Fruit fly (Drosophila melanogaster) whole organism, embryonic: ENCODE measurements around the gene Appl.
A peak's percentile ranks its signal among the peaks of the same experiment; 100 is the strongest.

ENCODE experiments used
- Atf-2 ChIP-seq: fragments of 200-800 bp; sonication (Bioruptor generic); optimal IDR thresholded peaks from 2 replicates; lab custom pipeline; 2016; ENCODE audit warnings: missing biosample characterization, missing genetic modification characterization
- Atf6 ChIP-seq: fragments of 200-800 bp; sonication (Bioruptor generic); IDR thresholded peaks from 2 replicates; pipeline ENCODE4 v1.3.6; 2022; ENCODE audit warnings: missing biosample characterization, missing genetic modification characterization
- CG12104 ChIP-seq: fragments of 200-800 bp; sonication (Bioruptor generic); optimal IDR thresholded peaks from 3 replicates; lab custom pipeline; 2016; ENCODE audit warnings: missing biosample characterization, missing genetic modification characterization
- CG12391 ChIP-seq: fragments of 200-800 bp; sonication (Bioruptor generic); optimal IDR thresholded peaks from 3 replicates; lab custom pipeline; 2018; ENCODE audit warnings: missing biosample characterization, mild to moderate bottlenecking, missing genetic modification characterization, moderate library complexity
- CG12769 ChIP-seq: fragments of 200-800 bp; sonication (Bioruptor generic); optimal IDR thresholded peaks from 2 replicates; lab custom pipeline; 2019; ENCODE audit warnings: missing biosample characterization, mild to moderate bottlenecking, missing genetic modification characterization, moderate library complexity
- CG13424 ChIP-seq: fragments of 200-800 bp; sonication (Bioruptor generic); optimal IDR thresholded peaks from 2 replicates; lab custom pipeline; 2019; ENCODE audit warnings: missing biosample characterization, mild to moderate bottlenecking, missing genetic modification characterization, moderate library complexity
- CG14014 ChIP-seq: fragments of 200-800 bp; sonication (Bioruptor generic); IDR thresholded peaks from 2 replicates; pipeline ENCODE4 v1.3.6; 2022; ENCODE audit warnings: missing biosample characterization, missing genetic modification characterization
- CG15269 ChIP-seq: fragments of 200-800 bp; sonication (Bioruptor generic); optimal IDR thresholded peaks from 2 replicates; lab custom pipeline; 2018; ENCODE audit warnings: missing biosample characterization, mild to moderate bottlenecking, missing genetic modification characterization, moderate library complexity
- CG15479 ChIP-seq: fragments of 200-800 bp; sonication (Bioruptor generic); optimal IDR thresholded peaks from 3 replicates; lab custom pipeline; 2019; ENCODE audit warnings: missing biosample characterization, mild to moderate bottlenecking, missing genetic modification characterization, moderate library complexity
- CG15514 ChIP-seq: fragments of 200-800 bp; sonication (Bioruptor generic); optimal IDR thresholded peaks from 3 replicates; lab custom pipeline; 2017; ENCODE audit warnings: missing biosample characterization, missing genetic modification characterization, mild to moderate bottlenecking, moderate library complexity, missing genetic modification reagents
- CG1603 ChIP-seq: fragments of 200-800 bp; sonication (Bioruptor generic); optimal IDR thresholded peaks from 2 replicates; lab custom pipeline; 2019; ENCODE audit warnings: missing biosample characterization, mild to moderate bottlenecking, missing genetic modification characterization, moderate library complexity
- CG2120 ChIP-seq: fragments of 200-800 bp; sonication (Bioruptor generic); optimal IDR thresholded peaks from 3 replicates; lab custom pipeline; 2016; ENCODE audit warnings: missing biosample characterization, missing genetic modification characterization
- CG2129 ChIP-seq: fragments of 200-800 bp; sonication (Bioruptor generic); IDR thresholded peaks from 2 replicates; pipeline ENCODE4 v1.3.6; 2022; ENCODE audit warnings: missing biosample characterization, missing genetic modification characterization; ENCODE audit not compliant: partially characterized antibody
- CG32767 ChIP-seq: fragments of 200-800 bp; sonication (Bioruptor generic); IDR thresholded peaks from 2 replicates; pipeline ENCODE4 v1.3.6; 2022; ENCODE audit warnings: missing biosample characterization, missing genetic modification characterization
- CG5953 ChIP-seq: fragments of 200-800 bp; sonication (Bioruptor generic); IDR thresholded peaks from 2 replicates; pipeline ENCODE4 v1.3.6; 2022; ENCODE audit warnings: missing biosample characterization, missing genetic modification characterization
- CG6689 ChIP-seq: fragments of 200-800 bp; sonication (Bioruptor generic); IDR thresholded peaks from 2 replicates; pipeline ENCODE4 v1.3.6; 2022; ENCODE audit warnings: missing biosample characterization, missing genetic modification characterization
- CG8290 ChIP-seq, 3 experiments: fragments of 200-800 bp; sonication (Bioruptor generic); optimal IDR thresholded peaks; 2 replicates each; lab custom pipeline; 2016 to 2019; ENCODE audit warnings: missing biosample characterization in 3 of 3, missing genetic modification characterization in 3 of 3, mild to moderate bottlenecking in 2 of 3, moderate library complexity in 1 of 3
- Drgx ChIP-seq: fragments of 200-800 bp; sonication (Bioruptor generic); IDR thresholded peaks from 2 replicates; pipeline ENCODE4 v1.3.6; 2022; ENCODE audit warnings: missing biosample characterization, missing genetic modification characterization
- Fer3 ChIP-seq: fragments of 200-800 bp; sonication (Bioruptor generic); optimal IDR thresholded peaks from 2 replicates; lab custom pipeline; 2018; ENCODE audit warnings: missing biosample characterization, mild to moderate bottlenecking, missing genetic modification characterization, moderate library complexity
- HLH3B ChIP-seq: fragments of 200-800 bp; sonication (Bioruptor generic); IDR thresholded peaks from 2 replicates; pipeline ENCODE4 v1.3.6; 2022; ENCODE audit warnings: missing biosample characterization, missing genetic modification characterization
- HmgD ChIP-seq: fragments of 200-800 bp; sonication (Bioruptor generic); optimal IDR thresholded peaks from 3 replicates; lab custom pipeline; 2016; ENCODE audit warnings: missing biosample characterization, missing genetic modification characterization
- Hmr ChIP-seq: fragments of 200-800 bp; sonication (Bioruptor generic); optimal IDR thresholded peaks from 3 replicates; lab custom pipeline; 2017; ENCODE audit warnings: mild to moderate bottlenecking, missing biosample characterization, missing genetic modification reagents, missing genetic modification characterization
- Hr51 ChIP-seq, 2 experiments: fragments of 200-800 bp; sonication (Bioruptor generic); optimal IDR thresholded peaks; 2 replicates in 1 of 2; 3 replicates in 1 of 2; lab custom pipeline; 2016 to 2018; ENCODE audit warnings: missing biosample characterization in 2 of 2, missing genetic modification characterization in 2 of 2, mild to moderate bottlenecking in 1 of 2, moderate library complexity in 1 of 2
- Rfx ChIP-seq: fragments of 200-800 bp; sonication (Bioruptor generic); IDR thresholded peaks from 2 replicates; pipeline ENCODE4 v1.3.6; 2022; ENCODE audit warnings: missing biosample characterization, missing genetic modification characterization
- Xbp1 ChIP-seq: fragments of 200-800 bp; sonication (Bioruptor generic); optimal IDR thresholded peaks from 3 replicates; lab custom pipeline; 2016; ENCODE audit warnings: missing biosample characterization, mild to moderate bottlenecking, missing genetic modification characterization
- abd-A ChIP-seq: fragments of 200-800 bp; sonication (Bioruptor generic); optimal IDR thresholded peaks from 3 replicates; lab custom pipeline; 2019; ENCODE audit warnings: missing biosample characterization, mild to moderate bottlenecking, missing genetic modification characterization, moderate library complexity
- ara ChIP-seq: fragments of 200-800 bp; sonication (Bioruptor generic); IDR thresholded peaks from 2 replicates; pipeline ENCODE4 v1.3.6; 2022; ENCODE audit warnings: missing biosample characterization, missing genetic modification characterization
- bsh ChIP-seq, 2 experiments: fragments of 200-800 bp; sonication (Bioruptor generic); optimal IDR thresholded peaks; 2 replicates each; lab custom pipeline; 2017 to 2018; ENCODE audit warnings: mild to moderate bottlenecking in 2 of 2, missing biosample characterization in 2 of 2, missing genetic modification characterization in 2 of 2, moderate library complexity in 1 of 2
- caup ChIP-seq: fragments of 200-800 bp; sonication (Bioruptor generic); optimal IDR thresholded peaks from 3 replicates; lab custom pipeline; 2017; ENCODE audit warnings: missing biosample characterization, mild to moderate bottlenecking, missing genetic modification characterization, moderate library complexity; ENCODE audit not compliant: severe bottlenecking
- chn ChIP-seq: fragments of 200-800 bp; sonication (Bioruptor generic); optimal IDR thresholded peaks from 2 replicates; lab custom pipeline; 2016; ENCODE audit warnings: missing biosample characterization, missing genetic modification characterization
- ci ChIP-seq: fragments of 200-800 bp; sonication (Bioruptor generic); IDR thresholded peaks from 3 replicates; pipeline ENCODE4 v1.3.6; 2022; ENCODE audit warnings: missing biosample characterization, missing genetic modification characterization
- gem ChIP-seq: fragments of 200-800 bp; sonication (Bioruptor generic); optimal IDR thresholded peaks from 2 replicates; lab custom pipeline; 2019; ENCODE audit warnings: missing biosample characterization, mild to moderate bottlenecking, missing genetic modification characterization, moderate library complexity
- grau ChIP-seq: fragments of 200-800 bp; optimal IDR thresholded peaks from 3 replicates; lab custom pipeline; 2019; ENCODE audit warnings: missing biosample characterization, mild to moderate bottlenecking, missing genetic modification characterization, moderate library complexity
- hb ChIP-seq: fragments of 200-800 bp; sonication (Bioruptor generic); IDR thresholded peaks from 3 replicates; pipeline ENCODE4 v1.3.6; 2022; ENCODE audit warnings: missing biosample characterization, missing genetic modification characterization; ENCODE audit not compliant: partially characterized antibody
- hkb ChIP-seq, 2 experiments: fragments of 200-800 bp in 1 of 2; fragments of >200 bp in 1 of 2; sonication (Bioruptor generic) in 1 of 2; IDR thresholded peaks in 1 of 2; optimal IDR thresholded peaks in 1 of 2; 2 replicates each; pipeline versions ENCODE4 v1.3.6 to Lab custom; 2017 to 2022; ENCODE audit warnings: missing biosample characterization in 1 of 2, missing genetic modification characterization in 1 of 2
- insv ChIP-seq, 2 experiments: fragments of 200-800 bp; sonication (Bioruptor generic); optimal IDR thresholded peaks; 3 replicates each; lab custom pipeline; 2016 to 2018; ENCODE audit warnings: missing biosample characterization in 2 of 2, missing genetic modification characterization in 2 of 2
- kni ChIP-seq: fragments of 200-800 bp; sonication (Bioruptor generic); optimal IDR thresholded peaks from 3 replicates; lab custom pipeline; 2017; ENCODE audit warnings: mild to moderate bottlenecking, missing biosample characterization, missing genetic modification reagents, missing genetic modification characterization
- lab ChIP-seq: fragments of 200-800 bp; sonication (Bioruptor generic); optimal IDR thresholded peaks from 3 replicates; lab custom pipeline; 2017; ENCODE audit warnings: missing biosample characterization, missing genetic modification characterization, mild to moderate bottlenecking, moderate library complexity, missing genetic modification reagents
- onecut ChIP-seq: fragments of 200-800 bp; sonication (Bioruptor generic); IDR thresholded peaks from 2 replicates; pipeline ENCODE4 v1.3.6; 2022; ENCODE audit warnings: missing biosample characterization, missing genetic modification characterization
- pnt ChIP-seq: fragments of 200-800 bp; sonication (Bioruptor generic); optimal IDR thresholded peaks from 3 replicates; lab custom pipeline; 2016; ENCODE audit warnings: missing biosample characterization, missing genetic modification characterization
- prd ChIP-seq, 3 experiments: fragments of >200 bp in 2 of 3; fragments of 200-800 bp in 1 of 3; sonication (Bioruptor generic) in 1 of 3; optimal IDR thresholded peaks in 2 of 3; IDR thresholded peaks in 1 of 3; 2 replicates in 2 of 3; 3 replicates in 1 of 3; pipeline versions ENCODE4 v1.3.6 to Lab custom; 2017 to 2022; ENCODE audit warnings: missing biosample characterization in 1 of 3, missing genetic modification characterization in 1 of 3
- pzg ChIP-seq: fragments of 200-800 bp; sonication (Bioruptor generic); optimal IDR thresholded peaks from 3 replicates; lab custom pipeline; 2018; ENCODE audit warnings: missing biosample characterization, mild to moderate bottlenecking, missing genetic modification characterization, moderate library complexity
- sens ChIP-seq: fragments of 200-800 bp; sonication (Bioruptor generic); peaks from one replicate; lab custom pipeline; 2016; ENCODE audit warnings: missing biosample characterization, missing genetic modification characterization
- sisA ChIP-seq: fragments of 200-800 bp; sonication (Bioruptor generic); IDR thresholded peaks from 2 replicates; pipeline ENCODE4 v1.3.6; 2022; ENCODE audit warnings: missing biosample characterization, missing genetic modification characterization
- slbo ChIP-seq: fragments of 200-800 bp; sonication (Bioruptor generic); IDR thresholded peaks from 2 replicates; pipeline ENCODE4 v1.3.6; 2022; ENCODE audit warnings: missing biosample characterization, missing genetic modification characterization
- sqz ChIP-seq: fragments of 200-800 bp; sonication (Bioruptor generic); optimal IDR thresholded peaks from 3 replicates; lab custom pipeline; 2018; ENCODE audit warnings: missing biosample characterization, mild to moderate bottlenecking, missing genetic modification characterization
- vvl ChIP-seq: fragments of 200-800 bp; sonication (Bioruptor generic); IDR thresholded peaks from 2 replicates; pipeline ENCODE4 v1.3.6; 2022; ENCODE audit warnings: missing biosample characterization, missing genetic modification characterization

Gene Appl

DNA sequence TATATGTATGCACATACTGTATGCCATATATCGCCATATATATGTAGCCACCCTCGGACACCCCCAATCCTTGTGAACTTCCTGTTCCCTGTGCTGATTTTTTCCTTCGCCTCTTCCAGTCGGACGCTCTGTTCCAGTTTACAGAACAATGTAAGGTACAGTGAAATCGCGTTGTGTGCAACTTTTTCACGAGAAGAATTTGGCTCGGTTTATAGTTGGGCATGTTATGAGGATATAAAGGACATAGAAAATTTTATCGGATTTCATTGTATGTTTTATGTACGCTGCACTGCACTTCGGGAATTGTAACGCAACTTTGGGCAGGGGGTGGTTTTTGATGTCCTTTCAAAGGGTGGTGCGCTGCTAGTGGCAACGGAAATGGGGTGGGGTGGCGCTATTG lies 6.0 kb upstream of the Appl start (continued):
- TF ChIP-seq hkb (optimal IDR thresholded peaks at IDR 0.05; lab: Kevin White, UChicago), result no peak
- peak; percentile 48; the same call in 1 of the 2 replicates for TF ChIP-seq hkb (GFP tag; IDR thresholded peaks at IDR 0.05; lab: Robert Waterston, UW)
- 0 out of 2 replicates have a peak, but pooled peaks have one; percentile 23 for TF ChIP-seq HLH3B (GFP tag; lab: Robert Waterston, UW)
- TF ChIP-seq vvl (GFP tag; lab: Robert Waterston, UW), result peak; percentile 67
- TF ChIP-seq CG1603 (tag; lab: Kevin White, UChicago), result peak; percentile 21
- no peak for TF ChIP-seq ara (GFP tag; lab: Robert Waterston, UW)
- TF ChIP-seq bsh (GFP tag; optimal IDR thresholded peaks at IDR 0.05; lab: Kevin White, UChicago), result peak in 1 of 2 experiments; percentile 27
- peak; percentile 5 for TF ChIP-seq HmgD (GFP tag; lab: Kevin White, UChicago)
- peak; percentile 41 for TF ChIP-seq Rfx (GFP tag; lab: Robert Waterston, UW)
- peak; percentile 75 for TF ChIP-seq kni (GFP tag; lab: Kevin White, UChicago)
- TF ChIP-seq lab (GFP tag; lab: Kevin White, UChicago), result peak; percentile 52
- peak; percentile 2 for TF ChIP-seq CG15269 (tag; lab: Kevin White, UChicago)
- TF ChIP-seq chn, result peak; percentile 3
- TF ChIP-seq Fer3 (tag; lab: Kevin White, UChicago), result peak; percentile 7
- peak; percentile 6 for TF ChIP-seq sqz (GFP tag; lab: Kevin White, UChicago)
- peak; percentile 22; the same call in 1 of the 2 replicates for TF ChIP-seq CG14014 (GFP tag; lab: Robert Waterston, UW)
- no peak for TF ChIP-seq hb
- TF ChIP-seq pnt (GFP tag; lab: Kevin White, UChicago), result no peak
- TF ChIP-seq Hmr (GFP tag; lab: Kevin White, UChicago), result peak; percentile 49
- TF ChIP-seq prd (optimal IDR thresholded peaks at IDR 0.05; lab: Kevin White, UChicago), result no peak
- TF ChIP-seq prd (GFP tag; IDR thresholded peaks at IDR 0.05; lab: Robert Waterston, UW), result peak; percentile 30; the same call in 1 of the 3 replicates
- 0 out of 2 replicates have a peak, but pooled peaks have one; percentile 21 for TF ChIP-seq CG5953 (GFP tag; lab: Robert Waterston, UW)
- no peak for TF ChIP-seq Atf-2 (GFP tag; lab: Kevin White, UChicago)
- peak; percentile 58 for TF ChIP-seq slbo
- peak; percentile 22 for TF ChIP-seq caup (GFP tag; lab: Kevin White, UChicago)
- 0 out of 2 replicates have a peak, but pooled peaks have one; percentile 18 for TF ChIP-seq Drgx (GFP tag; lab: Robert Waterston, UW)
- peak; percentile 16 for TF ChIP-seq CG15514
- TF ChIP-seq CG12104 (GFP tag; lab: Kevin White, UChicago), result no peak
- TF ChIP-seq Hr51 (GFP tag; optimal IDR thresholded peaks at IDR 0.05; lab: Kevin White, UChicago), result peak in 1 of 2 experiments; percentile 52
- TF ChIP-seq grau (tag; lab: Kevin White, UChicago), result peak; percentile 98
- TF ChIP-seq onecut, result peak; percentile 36; the same call in 1 of the 2 replicates
- TF ChIP-seq CG2120 (GFP tag; lab: Kevin White, UChicago), result peak; percentile 52
- TF ChIP-seq abd-A, result peak; percentile 67
- TF ChIP-seq sisA, result 0 out of 2 replicates have a peak, but pooled peaks have one; percentile 8
- peak; percentile 85 for TF ChIP-seq sens (GFP tag; lab: Kevin White, UChicago)
- peak; percentile 40 for TF ChIP-seq CG13424 (tag; lab: Kevin White, UChicago)
- TF ChIP-seq CG12769 (tag; lab: Kevin White, UChicago), result peak; percentile 52
- peak; percentile 37; the same call in 1 of the 2 replicates for TF ChIP-seq Atf6
- no peak for TF ChIP-seq CG2129
- TF ChIP-seq CG15479, result no peak
- no peak for TF ChIP-seq CG8290 (GFP tag; optimal IDR thresholded peaks at IDR 0.05; lab: Kevin White, UChicago)
- TF ChIP-seq CG8290 (tag; optimal IDR thresholded peaks at IDR 0.05; lab: Kevin White, UChicago), result peak in 1 of 2 experiments; percentile 55
- TF ChIP-seq gem (tag; lab: Kevin White, UChicago), result peak; percentile 29
- TF ChIP-seq Xbp1, result peak; percentile 10
- peak; percentile 41; the same call in 1 of the 3 replicates for TF ChIP-seq ci
- TF ChIP-seq CG12391 (tag; lab: Kevin White, UChicago), result peak; percentile 8
- TF ChIP-seq CG32767 (GFP tag; lab: Robert Waterston, UW), result no peak
- TF ChIP-seq pzg (GFP tag; lab: Kevin White, UChicago), result no peak
- peak in 1 of 2 experiments; percentile 2 for TF ChIP-seq insv (GFP tag; optimal IDR thresholded peaks at IDR 0.05; lab: Kevin White, UChicago)
- TF ChIP-seq CG6689 (GFP tag; lab: Robert Waterston, UW), result peak; percentile 22; the same call in 1 of the 2 replicates
